Worm (Caenorhabditis elegans): ENCODE measurements around the gene F31E3.2.

DNA sequence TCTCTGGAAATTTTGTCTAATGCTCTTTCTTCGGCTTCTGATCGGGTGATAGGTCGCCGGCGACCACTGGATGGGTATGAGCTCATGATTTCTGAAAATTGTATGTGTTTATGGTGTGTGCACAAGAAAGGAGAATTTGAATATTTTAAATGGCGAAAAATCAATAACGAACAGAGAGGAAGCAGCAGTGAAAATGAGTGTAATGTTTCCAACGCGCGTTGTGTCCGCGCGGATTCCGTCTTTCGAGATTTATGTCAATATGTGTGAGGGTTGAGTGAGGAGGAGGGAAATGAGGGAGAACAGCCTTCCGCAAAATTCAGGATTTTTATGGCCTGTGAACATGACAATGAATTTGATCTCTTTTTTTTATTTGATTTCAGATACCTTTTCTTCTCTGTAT, 45.1 kb upstream of the F31E3.2 start, which contains the start of gene flap-1:
- TF ChIP-seq hnd-1 (tag; optimal IDR thresholded peaks at IDR 0.05): no peak
- no peak for TF ChIP-seq ceh-13 (GFP tag; optimal IDR thresholded peaks at IDR 0.05)
- TF ChIP-seq sea-1 (GFP tag; conservative IDR thresholded peaks at IDR 0.05): no peak
- TF ChIP-seq pes-1 (GFP tag; IDR thresholded peaks at IDR 0.05): no peak
- no peak for TF ChIP-seq flt-1 (GFP tag; IDR thresholded peaks at IDR 0.05)
- no peak for TF ChIP-seq tra-4 (tag; optimal IDR thresholded peaks at IDR 0.05)
- TF ChIP-seq tbx-37 (GFP tag; conservative IDR thresholded peaks at IDR 0.05): no peak
- no peak for TF ChIP-seq hmbx-1 (tag; optimal IDR thresholded peaks at IDR 0.05)
- TF ChIP-seq ama-1 (optimal IDR thresholded peaks at IDR 0.05): no peak
- no peak for TF ChIP-seq ets-7 (tag; optimal IDR thresholded peaks at IDR 0.05)
- TF ChIP-seq B0310.2 (tag; optimal IDR thresholded peaks at IDR 0.05): no peak
- no peak for TF ChIP-seq aly-1 (tag; optimal IDR thresholded peaks at IDR 0.05)
- no peak for TF ChIP-seq scrt-1 (GFP tag; IDR thresholded peaks at IDR 0.05)
